Worm (Caenorhabditis elegans): ENCODE results near the gene B0563.5.
A peak's percentile ranks its signal among the peaks of the same experiment; 100 is the strongest.

B0563.5 gene

DNA sequence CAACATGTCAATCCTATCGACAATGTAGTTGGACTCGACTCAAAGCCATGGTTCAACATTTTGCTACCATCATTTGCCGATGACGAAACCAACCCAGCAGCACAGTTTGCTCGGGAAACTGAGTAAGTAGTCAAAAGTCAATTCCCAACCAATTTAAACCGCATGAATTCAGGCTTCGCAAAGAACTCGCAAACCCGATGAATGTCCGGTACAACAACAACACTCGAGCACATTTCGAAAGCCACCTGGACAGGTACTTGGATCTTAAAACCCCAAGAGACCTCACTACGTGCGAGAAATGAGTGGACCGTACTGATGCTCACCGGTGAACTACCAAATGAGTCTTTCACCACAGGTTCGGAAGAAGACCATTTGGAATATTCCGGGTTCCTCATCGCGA is 48.1 kb downstream of the B0563.5 start:
- TF ChIP-seq D1046.2 (GFP tag; IDR thresholded peaks at IDR 0.05) (no peak), zip-11 (GFP tag; IDR thresholded peaks at IDR 0.05) (no peak), lim-7 (GFP tag; IDR thresholded peaks at IDR 0.05) (no peak), dmd-9 (GFP tag; IDR thresholded peaks at IDR 0.05) (no peak), F10B5.3 (tag; optimal IDR thresholded peaks at IDR 0.05) (no peak), nhr-41 (GFP tag; IDR thresholded peaks at IDR 0.05) (no peak), ceh-62 (tag; optimal IDR thresholded peaks at IDR 0.05) (no peak), T26A8.4 (GFP tag; IDR thresholded peaks at IDR 0.05) (no peak), aha-1 (tag) (peak; percentile 93), pqm-1 (tag; optimal IDR thresholded peaks at IDR 0.05) (no peak), sdz-12 (GFP tag; optimal IDR thresholded peaks at IDR 0.05) (no peak), lir-3 (tag; optimal IDR thresholded peaks at IDR 0.05) (no peak), unc-39 (tag; optimal IDR thresholded peaks at IDR 0.05) (no peak), gei-8 (GFP tag; optimal IDR thresholded peaks at IDR 0.05) (no peak), unc-62 (GFP tag; optimal IDR thresholded peaks at IDR 0.05 in 1 of 2) (peak in 1 of 2 experiments; percentile 70), unc-62 (tag; optimal IDR thresholded peaks at IDR 0.05) (no peak), ceh-20 (GFP tag; IDR thresholded peaks at IDR 0.05) (no peak)

ce11 chrX:9195375-9196098 is 49.6 kb downstream of the B0563.5 start:
- TF ChIP-seq aha-1 (tag) (peak; percentile 96), fos-1 (tag; optimal IDR thresholded peaks at IDR 0.05) (no peak), unc-62 (GFP tag; optimal IDR thresholded peaks at IDR 0.05 in 1 of 2) (peak in 1 of 2 experiments; percentile 77), unc-62 (tag; optimal IDR thresholded peaks at IDR 0.05) (no peak)

Measured in whole organism, L4 larva.